Fruit fly (Drosophila melanogaster): Measurements from ENCODE around the gene spen.

spen gene

DNA sequence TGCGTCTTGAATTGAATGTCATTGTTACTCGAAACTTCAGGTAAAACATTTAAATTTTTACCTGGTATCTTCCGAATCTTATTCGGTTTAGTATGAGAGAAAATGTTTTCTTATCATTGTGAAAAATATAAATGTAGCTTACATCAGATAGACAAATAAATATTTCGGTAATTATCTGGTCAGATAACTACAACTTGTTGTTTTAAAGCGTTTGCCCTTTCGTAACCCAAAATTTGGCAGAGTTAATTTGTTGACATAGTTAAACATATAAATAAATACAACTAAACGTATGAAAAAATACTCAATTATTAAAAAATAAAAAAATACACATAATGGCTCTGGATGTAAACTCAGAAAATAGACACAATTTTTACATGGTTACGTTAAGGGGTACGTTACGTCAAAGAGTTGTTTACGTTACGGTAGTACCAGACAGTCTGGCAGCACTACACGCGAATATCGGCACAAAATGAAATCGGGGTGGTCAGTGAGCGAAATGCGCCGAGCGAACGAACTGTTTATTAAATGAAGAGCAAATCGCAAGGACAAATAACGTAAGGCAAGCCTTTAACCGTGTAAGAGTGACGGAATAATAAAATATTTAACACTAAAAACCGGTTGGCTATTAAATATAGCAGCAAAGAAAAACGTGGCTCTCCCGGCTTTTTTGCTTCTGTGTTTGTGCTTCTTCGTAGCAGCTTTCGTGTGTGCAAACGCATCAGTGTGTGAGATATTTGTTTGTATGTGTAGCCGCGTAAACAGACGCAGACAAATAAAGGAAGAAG lies 23.7 kb downstream of the spen start:
- TF ChIP-seq CG33017 (tag; optimal IDR thresholded peaks at IDR 0.05) (no peak), Crg-1 (GFP tag; optimal IDR thresholded peaks at IDR 0.05) (peak; percentile 5), cic (GFP tag; optimal IDR thresholded peaks at IDR 0.05) (peak; percentile 61), CG7045 (GFP tag; optimal IDR thresholded peaks at IDR 0.05) (peak; percentile 19), toe (GFP tag; optimal IDR thresholded peaks at IDR 0.05) (no peak), bab1 (GFP tag; optimal IDR thresholded peaks at IDR 0.05) (peak; percentile 13), pad (GFP tag; optimal IDR thresholded peaks at IDR 0.05) (peak; percentile 35), CG1620 (GFP tag; optimal IDR thresholded peaks at IDR 0.05) (no peak), CG12768 (GFP tag; optimal IDR thresholded peaks at IDR 0.05) (peak; percentile 5), kay (GFP tag; ENCODE audit: borderline replicate concordance) (peak; percentile 93), cnc (optimal IDR thresholded peaks at IDR 0.05) (no peak), ovo (GFP tag; optimal IDR thresholded peaks at IDR 0.05) (no peak), Mnt (GFP tag; optimal IDR thresholded peaks at IDR 0.05) (peak; percentile 77), CG7101 (tag; optimal IDR thresholded peaks at IDR 0.05) (no peak), Hr96 (GFP tag; optimal IDR thresholded peaks at IDR 0.05) (no peak), CG14711 (tag; optimal IDR thresholded peaks at IDR 0.05) (no peak), Clk (GFP tag; optimal IDR thresholded peaks at IDR 0.05) (no peak), CG11617 (GFP tag; optimal IDR thresholded peaks at IDR 0.05) (no peak), tj (GFP tag; optimal IDR thresholded peaks at IDR 0.05) (peak; percentile 12), CG5204 (GFP tag; optimal IDR thresholded peaks at IDR 0.05) (no peak)

- no peak for TF ChIP-seq pad (GFP tag; optimal IDR thresholded peaks at IDR 0.05)
- no peak for TF ChIP-seq tj (GFP tag; optimal IDR thresholded peaks at IDR 0.05)
- TF ChIP-seq toe (GFP tag; optimal IDR thresholded peaks at IDR 0.05) = no peak
- no peak for TF ChIP-seq CG12768 (GFP tag; optimal IDR thresholded peaks at IDR 0.05)
- TF ChIP-seq CG7045 (GFP tag; optimal IDR thresholded peaks at IDR 0.05) = no peak
- TF ChIP-seq CG11617 (GFP tag; optimal IDR thresholded peaks at IDR 0.05) = no peak
- no peak for TF ChIP-seq ovo (GFP tag; optimal IDR thresholded peaks at IDR 0.05)
Measured at dm6 chr2L:195668-196067, 36.8 kb downstream of the spen start.

DNA sequence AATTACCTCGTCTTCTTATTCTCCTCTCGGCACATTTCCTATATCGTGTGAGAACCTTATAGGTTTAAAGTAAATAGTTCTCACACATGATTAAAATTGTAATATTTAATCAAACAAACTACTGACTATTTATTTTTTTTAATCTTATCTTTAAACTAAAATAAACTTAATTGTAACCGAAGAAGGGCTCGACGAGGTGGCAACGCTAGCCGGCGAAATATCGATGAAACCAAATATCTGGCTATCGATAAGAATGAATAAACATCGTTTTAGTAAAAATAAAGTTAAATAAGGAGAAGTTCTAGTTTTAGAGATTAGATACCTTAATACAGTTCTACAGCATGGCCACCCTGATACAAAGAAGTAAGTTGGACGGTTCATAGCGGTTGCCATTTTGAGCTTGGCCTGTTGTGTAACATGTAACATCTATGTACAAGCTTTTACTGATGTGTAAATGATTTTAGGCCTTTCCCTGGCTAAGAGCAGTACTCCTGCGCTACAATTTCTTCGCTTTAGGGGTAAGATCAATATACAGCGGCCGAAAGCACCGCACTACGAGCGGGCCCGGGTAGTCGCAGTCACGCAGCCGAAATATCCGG lies 44.8 kb downstream of the spen start, which contains the start of gene mRpL10:
mRpL10 (plus strand) TSS at position 251 of the 599 bp plus-strand sequence.
- no peak for TF ChIP-seq CG12768 (GFP tag; optimal IDR thresholded peaks at IDR 0.05)
- peak; percentile 44 for TF ChIP-seq pad (GFP tag; optimal IDR thresholded peaks at IDR 0.05)
- no peak for TF ChIP-seq Hr96 (GFP tag; optimal IDR thresholded peaks at IDR 0.05)
- peak; percentile 4 for TF ChIP-seq cic (GFP tag; optimal IDR thresholded peaks at IDR 0.05)
- peak; percentile 18 for TF ChIP-seq CG7045 (GFP tag; optimal IDR thresholded peaks at IDR 0.05)
- peak; percentile 44 for TF ChIP-seq tj (GFP tag; optimal IDR thresholded peaks at IDR 0.05)
- TF ChIP-seq ovo (GFP tag; optimal IDR thresholded peaks at IDR 0.05) = peak; percentile 0
- TF ChIP-seq CG14711 (tag; optimal IDR thresholded peaks at IDR 0.05) = peak; percentile 55
- peak; percentile 42 for TF ChIP-seq CG7101 (tag; optimal IDR thresholded peaks at IDR 0.05)
- no peak for TF ChIP-seq kay (GFP tag; ENCODE audit: borderline replicate concordance)
- TF ChIP-seq CG5204 (GFP tag; optimal IDR thresholded peaks at IDR 0.05) = no peak
- TF ChIP-seq toe (GFP tag; optimal IDR thresholded peaks at IDR 0.05) = no peak
- TF ChIP-seq bab1 (GFP tag; optimal IDR thresholded peaks at IDR 0.05) = peak; percentile 70
- TF ChIP-seq cnc (optimal IDR thresholded peaks at IDR 0.05) = no peak
- peak; percentile 65 for TF ChIP-seq CG33017 (tag; optimal IDR thresholded peaks at IDR 0.05)
- TF ChIP-seq Clk (GFP tag; optimal IDR thresholded peaks at IDR 0.05) = no peak
- peak; percentile 67 for TF ChIP-seq Crg-1 (GFP tag; optimal IDR thresholded peaks at IDR 0.05)
- TF ChIP-seq CG1620 (GFP tag; optimal IDR thresholded peaks at IDR 0.05) = peak; percentile 7
- peak; percentile 77 for TF ChIP-seq Mnt (GFP tag; optimal IDR thresholded peaks at IDR 0.05)
- TF ChIP-seq CG11617 (GFP tag; optimal IDR thresholded peaks at IDR 0.05) = peak; percentile 87

dm6 chr2L:204557-204956 lies 45.7 kb downstream of the spen start:
- TF ChIP-seq Mnt (GFP tag; optimal IDR thresholded peaks at IDR 0.05) (no peak), tj (GFP tag; optimal IDR thresholded peaks at IDR 0.05) (no peak), CG5204 (GFP tag; optimal IDR thresholded peaks at IDR 0.05) (no peak), Crg-1 (GFP tag; optimal IDR thresholded peaks at IDR 0.05) (no peak)

dm6 chr2L:206556-206955 lies 47.7 kb downstream of the spen start:
- TF ChIP-seq CG11617 (GFP tag; optimal IDR thresholded peaks at IDR 0.05) (peak; percentile 43), bab1 (GFP tag; optimal IDR thresholded peaks at IDR 0.05) (no peak), kay (GFP tag; ENCODE audit: borderline replicate concordance) (peak; percentile 97)

- no peak for TF ChIP-seq Mnt (GFP tag; optimal IDR thresholded peaks at IDR 0.05)
- TF ChIP-seq Crg-1 (GFP tag; optimal IDR thresholded peaks at IDR 0.05) = no peak
- TF ChIP-seq CG33017 (tag; optimal IDR thresholded peaks at IDR 0.05) = no peak
- no peak for TF ChIP-seq CG12768 (GFP tag; optimal IDR thresholded peaks at IDR 0.05)
- no peak for TF ChIP-seq CG7045 (GFP tag; optimal IDR thresholded peaks at IDR 0.05)
- TF ChIP-seq pad (GFP tag; optimal IDR thresholded peaks at IDR 0.05) = peak; percentile 14
- no peak for TF ChIP-seq CG5204 (GFP tag; optimal IDR thresholded peaks at IDR 0.05)
- TF ChIP-seq bab1 (GFP tag; optimal IDR thresholded peaks at IDR 0.05) = peak; percentile 68
- TF ChIP-seq ovo (GFP tag; optimal IDR thresholded peaks at IDR 0.05) = no peak
- TF ChIP-seq toe (GFP tag; optimal IDR thresholded peaks at IDR 0.05) = no peak
- TF ChIP-seq CG7101 (tag; optimal IDR thresholded peaks at IDR 0.05) = peak; percentile 1
- TF ChIP-seq kay (GFP tag; ENCODE audit: borderline replicate concordance) = no peak
- TF ChIP-seq cnc (optimal IDR thresholded peaks at IDR 0.05) = no peak
- no peak for TF ChIP-seq Clk (GFP tag; optimal IDR thresholded peaks at IDR 0.05)
- no peak for TF ChIP-seq CG14711 (tag; optimal IDR thresholded peaks at IDR 0.05)
- peak; percentile 99 for TF ChIP-seq tj (GFP tag; optimal IDR thresholded peaks at IDR 0.05)
- TF ChIP-seq CG11617 (GFP tag; optimal IDR thresholded peaks at IDR 0.05) = peak; percentile 64
- TF ChIP-seq CG1620 (GFP tag; optimal IDR thresholded peaks at IDR 0.05) = peak; percentile 40
- peak; percentile 35 for TF ChIP-seq cic (GFP tag; optimal IDR thresholded peaks at IDR 0.05)
- no peak for TF ChIP-seq Hr96 (GFP tag; optimal IDR thresholded peaks at IDR 0.05)
Measured at dm6 chr2L:207129-207813, 48.4 kb downstream of the spen start, which contains the start of the genes Tbc1d15-17 and CG11617. TSS of gene Tbc1d15-17 (plus strand) at chr2L:207179. TSS of gene CG11617 (minus strand) at chr2L:207297.
